Fruit fly (Drosophila melanogaster) whole organism, embryonic: ENCODE data around the gene Rab35.

Experiments
- Atf6 ChIP-seq: fragments of 200-800 bp; sonication (Bioruptor generic); IDR thresholded peaks from 2 replicates; pipeline ENCODE4 v1.3.6; 2022; ENCODE audit warnings: missing biosample characterization, missing genetic modification characterization
- Bteb2 ChIP-seq: fragments of 200-800 bp; sonication (Bioruptor generic); optimal IDR thresholded peaks from 2 replicates; lab custom pipeline; 2016; ENCODE audit warnings: missing biosample characterization, missing genetic modification characterization
- CG11560 ChIP-seq: fragments of 200-800 bp; sonication (Bioruptor generic); IDR thresholded peaks from 3 replicates; pipeline ENCODE4 v1.3.6; 2022; ENCODE audit warnings: missing biosample characterization, missing genetic modification characterization
- CG11695 ChIP-seq: fragments of 200-800 bp; sonication (Bioruptor generic); IDR thresholded peaks from 3 replicates; pipeline ENCODE4 v1.3.6; 2022; ENCODE audit warnings: missing biosample characterization, missing genetic modification characterization
- CG12155 ChIP-seq: fragments of 200-800 bp; sonication (Bioruptor generic); optimal IDR thresholded peaks from 3 replicates; lab custom pipeline; 2016; ENCODE audit warnings: missing biosample characterization, missing genetic modification characterization
- CG12299 ChIP-seq: fragments of 200-800 bp; sonication (Bioruptor generic); optimal IDR thresholded peaks from 2 replicates; lab custom pipeline; 2018; ENCODE audit warnings: missing biosample characterization, mild to moderate bottlenecking, missing genetic modification characterization
- CG13624 ChIP-seq: fragments of 200-800 bp; sonication (Bioruptor generic); optimal IDR thresholded peaks from 2 replicates; lab custom pipeline; 2016; ENCODE audit warnings: missing biosample characterization, missing genetic modification characterization
- CG13775 ChIP-seq: fragments of 200-800 bp; sonication (Bioruptor generic); optimal IDR thresholded peaks from 3 replicates; lab custom pipeline; 2017; ENCODE audit warnings: missing biosample characterization, mild to moderate bottlenecking, missing genetic modification characterization
- CG13894 ChIP-seq: fragments of 200-800 bp; sonication (Bioruptor generic); optimal IDR thresholded peaks from 3 replicates; lab custom pipeline; 2018; ENCODE audit warnings: missing biosample characterization, mild to moderate bottlenecking, missing genetic modification characterization, moderate library complexity
- CG14014 ChIP-seq: fragments of 200-800 bp; sonication (Bioruptor generic); IDR thresholded peaks from 2 replicates; pipeline ENCODE4 v1.3.6; 2022; ENCODE audit warnings: missing biosample characterization, missing genetic modification characterization
- CG1603 ChIP-seq: fragments of 200-800 bp; sonication (Bioruptor generic); optimal IDR thresholded peaks from 2 replicates; lab custom pipeline; 2019; ENCODE audit warnings: missing biosample characterization, mild to moderate bottlenecking, missing genetic modification characterization, moderate library complexity
- CG17568 ChIP-seq: fragments of 200-800 bp; sonication (Bioruptor generic); optimal IDR thresholded peaks from 2 replicates; lab custom pipeline; 2018; ENCODE audit warnings: missing biosample characterization, mild to moderate bottlenecking, missing genetic modification characterization, moderate library complexity
- CG2116 ChIP-seq: fragments of 200-800 bp; sonication (Bioruptor generic); optimal IDR thresholded peaks from 3 replicates; lab custom pipeline; 2018; ENCODE audit warnings: missing biosample characterization, mild to moderate bottlenecking, missing genetic modification characterization
- CG30403 ChIP-seq: fragments of 200-800 bp; sonication (Bioruptor generic); optimal IDR thresholded peaks from 3 replicates; lab custom pipeline; 2016; ENCODE audit warnings: missing biosample characterization, missing genetic modification characterization
- CG31224 ChIP-seq: fragments of 200-800 bp; sonication (Bioruptor generic); IDR thresholded peaks from 2 replicates; pipeline ENCODE4 v1.3.6; 2022; ENCODE audit warnings: missing biosample characterization, missing genetic modification characterization
- CG5180 ChIP-seq: fragments of 200-800 bp; sonication (Bioruptor generic); optimal IDR thresholded peaks from 3 replicates; lab custom pipeline; 2017; ENCODE audit warnings: missing biosample characterization, missing genetic modification characterization, mild to moderate bottlenecking, moderate library complexity, missing genetic modification reagents
- CG5953 ChIP-seq: fragments of 200-800 bp; sonication (Bioruptor generic); IDR thresholded peaks from 2 replicates; pipeline ENCODE4 v1.3.6; 2022; ENCODE audit warnings: missing biosample characterization, missing genetic modification characterization
- CG6175 ChIP-seq: fragments of 200-800 bp; sonication (Bioruptor generic); IDR thresholded peaks from 3 replicates; pipeline ENCODE4 v1.3.6; 2022; ENCODE audit warnings: missing biosample characterization, missing genetic modification characterization
- CG6654 ChIP-seq: fragments of 200-800 bp; sonication (Bioruptor generic); optimal IDR thresholded peaks from 2 replicates; lab custom pipeline; 2017; ENCODE audit warnings: missing biosample characterization, mild to moderate bottlenecking, missing genetic modification characterization
- CG8089 ChIP-seq: fragments of 200-800 bp; sonication (Bioruptor generic); optimal IDR thresholded peaks from 3 replicates; lab custom pipeline; 2016; ENCODE audit warnings: missing biosample characterization, missing genetic modification characterization
- CG8478 ChIP-seq: fragments of >200 bp; optimal IDR thresholded peaks from 2 replicates; lab custom pipeline; 2018
- CG8944 ChIP-seq: fragments of 200-800 bp; sonication (Bioruptor generic); optimal IDR thresholded peaks from 3 replicates; lab custom pipeline; 2016; ENCODE audit warnings: missing biosample characterization, missing genetic modification characterization
- CG9437 ChIP-seq: fragments of 200-800 bp; sonication (Bioruptor generic); optimal IDR thresholded peaks from 2 replicates; lab custom pipeline; 2018; ENCODE audit warnings: missing biosample characterization, mild to moderate bottlenecking, missing genetic modification characterization
- Doc3 ChIP-seq: fragments of 200-800 bp; sonication (Bioruptor generic); IDR thresholded peaks from 3 replicates; pipeline ENCODE4 v1.3.6; 2022; ENCODE audit warnings: missing biosample characterization, missing genetic modification characterization; ENCODE audit not compliant: partially characterized antibody
- Dref ChIP-seq: fragments of 200-800 bp; sonication (Bioruptor generic); IDR thresholded peaks from 2 replicates; pipeline ENCODE4 v1.3.6; 2022; ENCODE audit warnings: missing biosample characterization, missing genetic modification characterization
- E2f2 ChIP-seq: fragments of 200-800 bp; sonication (Bioruptor generic); IDR thresholded peaks from 2 replicates; pipeline ENCODE4 v1.3.6; 2022; ENCODE audit warnings: missing biosample characterization, missing genetic modification characterization
- Elba2 ChIP-seq: fragments of 200-800 bp; sonication (Bioruptor generic); optimal IDR thresholded peaks from 3 replicates; lab custom pipeline; 2016; ENCODE audit warnings: missing biosample characterization, missing genetic modification characterization
- HHEX ChIP-seq: fragments of 200-800 bp; sonication (Bioruptor generic); optimal IDR thresholded peaks from 3 replicates; lab custom pipeline; 2017; ENCODE audit warnings: missing biosample characterization, mild to moderate bottlenecking, missing genetic modification characterization, missing genetic modification reagents
- HLH3B ChIP-seq: fragments of 200-800 bp; sonication (Bioruptor generic); IDR thresholded peaks from 2 replicates; pipeline ENCODE4 v1.3.6; 2022; ENCODE audit warnings: missing biosample characterization, missing genetic modification characterization
- MTF-1 ChIP-seq: fragments of 200-800 bp; sonication (Bioruptor generic); optimal IDR thresholded peaks from 2 replicates; lab custom pipeline; 2018; ENCODE audit warnings: missing biosample characterization, mild to moderate bottlenecking, missing genetic modification characterization, borderline replicate concordance
- Mrtf ChIP-seq: fragments of 200-800 bp; sonication (Bioruptor generic); IDR thresholded peaks from 3 replicates; pipeline ENCODE4 v1.3.6; 2022; ENCODE audit warnings: missing biosample characterization, missing genetic modification characterization
- Ptx1 ChIP-seq: fragments of 200-800 bp; sonication (Bioruptor generic); IDR thresholded peaks from 2 replicates; pipeline ENCODE4 v1.3.6; 2022; ENCODE audit warnings: missing biosample characterization, missing genetic modification characterization
- Rfx ChIP-seq: fragments of 200-800 bp; sonication (Bioruptor generic); IDR thresholded peaks from 2 replicates; pipeline ENCODE4 v1.3.6; 2022; ENCODE audit warnings: missing biosample characterization, missing genetic modification characterization
- Six4 ChIP-seq: fragments of 200-800 bp; sonication (Bioruptor generic); optimal IDR thresholded peaks from 2 replicates; lab custom pipeline; 2016; ENCODE audit warnings: missing biosample characterization, missing genetic modification characterization
- ase ChIP-seq: fragments of 200-800 bp; sonication (Bioruptor generic); IDR thresholded peaks from 3 replicates; pipeline ENCODE4 v1.3.6; 2022; ENCODE audit warnings: missing biosample characterization, missing genetic modification characterization
- br ChIP-seq: fragments of >200 bp; optimal IDR thresholded peaks from 2 replicates; lab custom pipeline; 2017
- bsh ChIP-seq, 2 experiments: fragments of 200-800 bp; sonication (Bioruptor generic); optimal IDR thresholded peaks; 2 replicates each; lab custom pipeline; 2017 to 2018; ENCODE audit warnings: mild to moderate bottlenecking in 2 of 2, missing biosample characterization in 2 of 2, missing genetic modification characterization in 2 of 2, moderate library complexity in 1 of 2
- cas ChIP-seq: fragments of 200-800 bp; sonication (Bioruptor generic); IDR thresholded peaks from 2 replicates; pipeline ENCODE4 v1.3.6; 2022; ENCODE audit warnings: missing biosample characterization, missing genetic modification characterization
- emc ChIP-seq: fragments of 200-800 bp; sonication (Bioruptor generic); optimal IDR thresholded peaks from 2 replicates; lab custom pipeline; 2016; ENCODE audit warnings: missing biosample characterization, missing genetic modification characterization
- esg ChIP-seq: fragments of 200-800 bp; sonication (Bioruptor generic); conservative IDR thresholded peaks from 2 replicates; pipeline ENCODE4 v1.3.6; 2022; ENCODE audit warnings: missing biosample characterization, missing genetic modification characterization
- exex ChIP-seq: fragments of 200-800 bp; sonication (Bioruptor generic); optimal IDR thresholded peaks from 4 replicates; lab custom pipeline; 2018; ENCODE audit warnings: missing biosample characterization, mild to moderate bottlenecking, missing genetic modification characterization, moderate library complexity
- gcm2 ChIP-seq: fragments of 200-800 bp; sonication (Bioruptor generic); optimal IDR thresholded peaks from 2 replicates; lab custom pipeline; 2016; ENCODE audit warnings: missing biosample characterization, missing genetic modification characterization
- gfzf ChIP-seq: fragments of 200-800 bp; sonication (Bioruptor generic); optimal IDR thresholded peaks from 2 replicates; lab custom pipeline; 2016; ENCODE audit warnings: missing biosample characterization, mild to moderate bottlenecking, missing genetic modification characterization, moderate library complexity
- grau ChIP-seq: fragments of 200-800 bp; optimal IDR thresholded peaks from 3 replicates; lab custom pipeline; 2019; ENCODE audit warnings: missing biosample characterization, mild to moderate bottlenecking, missing genetic modification characterization, moderate library complexity
- gsb-n ChIP-seq: fragments of 200-800 bp; sonication (Bioruptor generic); optimal IDR thresholded peaks from 3 replicates; lab custom pipeline; 2018; ENCODE audit warnings: missing biosample characterization, mild to moderate bottlenecking, missing genetic modification characterization
- mirr ChIP-seq: fragments of 200-800 bp; sonication (Bioruptor generic); optimal IDR thresholded peaks from 3 replicates; lab custom pipeline; 2018; ENCODE audit warnings: missing biosample characterization, mild to moderate bottlenecking, missing genetic modification characterization
- org-1 ChIP-seq: fragments of 200-800 bp; sonication (Bioruptor generic); optimal IDR thresholded peaks from 2 replicates; lab custom pipeline; 2017; ENCODE audit warnings: missing biosample characterization, missing genetic modification characterization
- phol ChIP-seq: fragments of 200-800 bp; sonication (Bioruptor generic); optimal IDR thresholded peaks from 3 replicates; lab custom pipeline; 2018; ENCODE audit warnings: missing biosample characterization, mild to moderate bottlenecking, missing genetic modification characterization, moderate library complexity
- seq ChIP-seq: fragments of 200-800 bp; sonication (Bioruptor generic); IDR thresholded peaks from 2 replicates; pipeline ENCODE4 v1.3.6; 2022; ENCODE audit warnings: missing biosample characterization, missing genetic modification characterization
- tna ChIP-seq: fragments of 200-800 bp; sonication (Bioruptor generic); IDR thresholded peaks from 2 replicates; pipeline ENCODE4 v1.3.6; 2022; ENCODE audit warnings: missing biosample characterization, missing genetic modification characterization; ENCODE audit not compliant: partially characterized antibody
- toy ChIP-seq: fragments of 200-800 bp; sonication (Bioruptor generic); IDR thresholded peaks from 2 replicates; pipeline ENCODE4 v1.3.6; 2022; ENCODE audit warnings: missing biosample characterization, missing genetic modification characterization
- vfl ChIP-seq: fragments of 200-800 bp; sonication (Bioruptor generic); optimal IDR thresholded peaks from 2 replicates; lab custom pipeline; 2016; ENCODE audit warnings: missing biosample characterization, missing genetic modification characterization
- wek ChIP-seq: fragments of 200-800 bp; sonication (Bioruptor generic); optimal IDR thresholded peaks from 3 replicates; lab custom pipeline; 2018; ENCODE audit warnings: missing biosample characterization, mild to moderate bottlenecking, missing genetic modification characterization, moderate library complexity

Gene Rab35

dm6 chrX:20159679-20160140 is at the start of gene Rab35:
TSS of gene Rab35 (minus strand) at chrX:20159872.
- TF ChIP-seq vfl (GFP tag; lab: Kevin White, UChicago) (no peak), org-1 (GFP tag; lab: Kevin White, UChicago) (no peak), ase (GFP tag; lab: Robert Waterston, UW) (no peak), HHEX (GFP tag; lab: Kevin White, UChicago) (no peak), exex (tag; lab: Kevin White, UChicago) (no peak), CG13894 (tag; lab: Kevin White, UChicago) (no peak), CG8944 (GFP tag; lab: Kevin White, UChicago) (no peak), gsb-n (no peak), CG1603 (tag; lab: Kevin White, UChicago) (peak; percentile 82), CG12155 (GFP tag; lab: Kevin White, UChicago) (no peak), CG14014 (GFP tag; lab: Robert Waterston, UW) (no peak), CG6654 (GFP tag; lab: Kevin White, UChicago) (no peak), toy (no peak), wek (GFP tag; lab: Kevin White, UChicago) (no peak), br (no peak), CG5180 (GFP tag; lab: Kevin White, UChicago) (no peak), Elba2 (GFP tag; lab: Kevin White, UChicago) (no peak), Mrtf (GFP tag; lab: Robert Waterston, UW) (no peak), phol (tag; lab: Kevin White, UChicago) (peak; percentile 66), E2f2 (GFP tag; lab: Robert Waterston, UW) (peak; percentile 90), CG17568 (GFP tag; lab: Kevin White, UChicago) (no peak), cas (no peak), CG12299 (tag; lab: Kevin White, UChicago) (no peak), gfzf (GFP tag; lab: Kevin White, UChicago) (peak; percentile 4), CG9437 (no peak), CG13775 (GFP tag; lab: Kevin White, UChicago) (no peak), CG2116 (peak; percentile 89), CG11560 (no peak), esg (0 out of 2 replicates have a peak, but pooled peaks have one; percentile 13), CG8478 (lab: Kevin White, UChicago) (no peak), Bteb2 (GFP tag; lab: Kevin White, UChicago) (no peak), Doc3 (GFP tag; lab: Robert Waterston, UW) (peak; percentile 93), mirr (GFP tag; lab: Kevin White, UChicago) (no peak), Rfx (GFP tag; lab: Robert Waterston, UW) (peak; percentile 41), Ptx1 (GFP tag; lab: Robert Waterston, UW) (no peak; the same call in 1 of the 2 replicates), HLH3B (no peak), CG31224 (GFP tag; lab: Robert Waterston, UW) (no peak), MTF-1 (GFP tag; lab: Kevin White, UChicago) (no peak), bsh (GFP tag; optimal IDR thresholded peaks at IDR 0.05; lab: Kevin White, UChicago) (no peak), CG5953 (GFP tag; lab: Robert Waterston, UW) (no peak), CG30403 (GFP tag; lab: Kevin White, UChicago) (peak; percentile 47), tna (GFP tag; lab: Robert Waterston, UW) (peak; percentile 80), Dref (peak; percentile 77), CG11695 (GFP tag; lab: Robert Waterston, UW) (no peak), gcm2 (GFP tag; lab: Kevin White, UChicago) (no peak), emc (GFP tag; lab: Kevin White, UChicago) (no peak), CG13624 (GFP tag; lab: Kevin White, UChicago) (no peak), CG8089 (GFP tag; lab: Kevin White, UChicago) (no peak), CG6175 (GFP tag; lab: Robert Waterston, UW) (no peak), Six4 (GFP tag; lab: Kevin White, UChicago) (no peak), grau (peak; percentile 17), Atf6 (GFP tag; lab: Robert Waterston, UW) (no peak), seq (GFP tag; lab: Robert Waterston, UW) (no peak)
